Worm (Caenorhabditis elegans) whole organism, mixed stage, embryonic: Measurements from ENCODE around the gene prx-10.
A peak's percentile ranks its signal among the peaks of the same experiment; 100 is the strongest.

ENCODE experiments used
- bed-3 ChIP-seq: fragments of 200-800 bp; sonication (Bioruptor generic); optimal IDR thresholded peaks from 3 replicates; lab custom pipeline; 2018; ENCODE audit warnings: mild to moderate bottlenecking, missing genetic modification characterization, moderate library complexity, missing compliant biosample characterization
- ceh-39 ChIP-seq: fragments of 150-350 bp; optimal IDR thresholded peaks from 2 replicates; lab custom pipeline; 2014; ENCODE audit warnings: missing biosample characterization, missing genetic modification characterization
- ceh-43 ChIP-seq: fragments of 200-800 bp; sonication (Bioruptor generic); optimal IDR thresholded peaks from 2 replicates; lab custom pipeline; 2018; ENCODE audit warnings: mild to moderate bottlenecking, missing genetic modification characterization, moderate library complexity, missing compliant biosample characterization
- ceh-83 ChIP-seq: fragments of 200-800 bp; sonication (Bioruptor generic); optimal IDR thresholded peaks from 2 replicates; lab custom pipeline; 2018; ENCODE audit warnings: mild to moderate bottlenecking, missing genetic modification characterization, missing compliant biosample characterization
- ces-1 ChIP-seq: fragments of 150-350 bp; optimal IDR thresholded peaks from 2 replicates; lab custom pipeline; 2014; ENCODE audit warnings: missing biosample characterization, missing genetic modification reagents, missing genetic modification characterization
- drap-1 ChIP-seq: fragments of 200-800 bp; sonication (Bioruptor generic); optimal IDR thresholded peaks from 3 replicates; lab custom pipeline; 2018; ENCODE audit warnings: mild to moderate bottlenecking, missing genetic modification characterization, missing compliant biosample characterization
- elt-1 ChIP-seq: sonication (generic microtip); optimal IDR thresholded peaks from 2 replicates; lab custom pipeline; 2017; ENCODE audit warnings: missing genetic modification characterization, mild to moderate bottlenecking, missing compliant biosample characterization, antibody characterized with exemption, moderate library complexity, borderline replicate concordance; ENCODE audit not compliant: insufficient read depth
- elt-3 ChIP-seq: fragments of 150-350 bp; optimal IDR thresholded peaks from 2 replicates; lab custom pipeline; 2014; ENCODE audit warnings: missing biosample characterization, missing genetic modification characterization
- flh-1 ChIP-seq: fragments of 200-800 bp; sonication (Bioruptor generic); optimal IDR thresholded peaks from 2 replicates; lab custom pipeline; 2018; ENCODE audit warnings: mild to moderate bottlenecking, missing genetic modification characterization, moderate library complexity, missing compliant biosample characterization
- ham-2 ChIP-seq: fragments of 200-800 bp; sonication (Bioruptor generic); optimal IDR thresholded peaks from 2 replicates; lab custom pipeline; 2018; ENCODE audit warnings: mild to moderate bottlenecking, missing genetic modification characterization, missing compliant biosample characterization
- lin-13 ChIP-seq: fragments of 150-350 bp; optimal IDR thresholded peaks from 2 replicates; lab custom pipeline; 2014; ENCODE audit warnings: missing biosample characterization, missing genetic modification characterization
- lsy-2 ChIP-seq: fragments of 150-350 bp; optimal IDR thresholded peaks from 2 replicates; lab custom pipeline; 2014; ENCODE audit warnings: missing biosample characterization, missing genetic modification characterization
- mab-5 ChIP-seq: fragments of 150-350 bp; optimal IDR thresholded peaks from 2 replicates; lab custom pipeline; 2014; ENCODE audit warnings: missing biosample characterization, missing genetic modification characterization
- mep-1 ChIP-seq: fragments of 150-350 bp; optimal IDR thresholded peaks from 2 replicates; lab custom pipeline; 2017; ENCODE audit warnings: missing biosample characterization, missing genetic modification reagents, missing genetic modification characterization, inconsistent platforms
- mls-2 ChIP-seq: sonication (generic microtip); optimal IDR thresholded peaks from 2 replicates; lab custom pipeline; 2016; ENCODE audit warnings: mild to moderate bottlenecking, missing genetic modification characterization, moderate library complexity, missing compliant biosample characterization
- nhr-12 ChIP-seq: fragments of 150-350 bp; optimal IDR thresholded peaks from 2 replicates; lab custom pipeline; 2014; ENCODE audit warnings: missing biosample characterization, missing genetic modification characterization
- nhr-237 ChIP-seq: fragments of 150-350 bp; optimal IDR thresholded peaks from 2 replicates; lab custom pipeline; 2014; ENCODE audit warnings: missing biosample characterization, missing genetic modification characterization
- nhr-76 ChIP-seq: sonication (generic microtip); optimal IDR thresholded peaks from 2 replicates; lab custom pipeline; 2017; ENCODE audit warnings: missing biosample characterization, missing genetic modification characterization
- pha-4 ChIP-seq: fragments of 150-350 bp; optimal IDR thresholded peaks from 2 replicates; lab custom pipeline; 2018; ENCODE audit warnings: missing biosample characterization, missing genetic modification reagents, missing genetic modification characterization
- sem-2 ChIP-seq: fragments of 200-800 bp; sonication (Bioruptor generic); optimal IDR thresholded peaks from 2 replicates; lab custom pipeline; 2018; ENCODE audit warnings: mild to moderate bottlenecking, missing genetic modification characterization, missing compliant biosample characterization
- sptf-1 ChIP-seq: sonication (generic microtip); optimal IDR thresholded peaks from 2 replicates; lab custom pipeline; 2017; ENCODE audit warnings: mild to moderate bottlenecking, missing genetic modification characterization, moderate library complexity, missing compliant biosample characterization
- tbx-8 ChIP-seq: fragments of 200-800 bp; sonication (Bioruptor generic); optimal IDR thresholded peaks from 2 replicates; lab custom pipeline; 2018; ENCODE audit warnings: mild to moderate bottlenecking, missing genetic modification characterization, moderate library complexity, missing compliant biosample characterization
- unc-120 ChIP-seq: sonication (generic microtip); optimal IDR thresholded peaks from 2 replicates; lab custom pipeline; 2017; ENCODE audit warnings: missing genetic modification characterization, missing compliant biosample characterization; ENCODE audit not compliant: poor library complexity, severe bottlenecking
- unc-39 ChIP-seq: fragments of 150-350 bp; optimal IDR thresholded peaks from 2 replicates; lab custom pipeline; 2014; ENCODE audit warnings: missing biosample characterization, missing genetic modification characterization
- unc-62 ChIP-seq: fragments of 150-350 bp; optimal IDR thresholded peaks from 2 replicates; lab custom pipeline; 2014; ENCODE audit warnings: missing biosample characterization, missing genetic modification reagents, missing genetic modification characterization
- zip-8 ChIP-seq: fragments of 150-350 bp; optimal IDR thresholded peaks from 2 replicates; lab custom pipeline; 2014; ENCODE audit warnings: missing biosample characterization, missing genetic modification characterization

Gene prx-10

ce11 chrIII:5273396-5273857 lies 37.2 kb downstream of the prx-10 start, which contains the start of gene ztf-8:
Gene ztf-8, minus strand, starts transcription at chrIII:5273471.
- no peak for TF ChIP-seq pha-4
- TF ChIP-seq ces-1 (GFP tag; lab: Kevin White, UChicago) = peak; percentile 3

ce11 chrIII:5274250-5274649 lies 38.0 kb downstream of the prx-10 start:
- TF ChIP-seq bed-3 (GFP tag; lab: Kevin White, UChicago) = no peak

- TF ChIP-seq unc-120 (tag; lab: Kevin White, UChicago) = peak; percentile 56
- no peak for TF ChIP-seq tbx-8 (GFP tag; lab: Kevin White, UChicago)
- TF ChIP-seq mls-2 = peak; percentile 55
- peak; percentile 72 for TF ChIP-seq ces-1 (GFP tag; lab: Kevin White, UChicago)
- no peak for TF ChIP-seq ceh-43
- TF ChIP-seq nhr-237 (tag; lab: Kevin White, UChicago) = peak; percentile 24
- peak; percentile 64 for TF ChIP-seq mep-1 (tag; lab: Kevin White, UChicago)
- no peak for TF ChIP-seq unc-62
Observed at ce11 chrIII:5274715-5275355, 38.6 kb downstream of the prx-10 start, which contains the start of the genes daf-41 and toc-1. Gene daf-41, minus strand, starts transcription at chrIII:5274765. Gene toc-1, plus strand, starts transcription at chrIII:5275251.

- TF ChIP-seq unc-39 (tag; lab: Kevin White, UChicago) = no peak
- TF ChIP-seq elt-3 (tag; lab: Kevin White, UChicago) = no peak
- TF ChIP-seq bed-3 (GFP tag; lab: Kevin White, UChicago) = no peak
- no peak for TF ChIP-seq zip-8 (tag; lab: Kevin White, UChicago)
- TF ChIP-seq flh-1 (GFP tag; lab: Kevin White, UChicago) = no peak
- no peak for TF ChIP-seq nhr-76 (tag; lab: Kevin White, UChicago)
- no peak for TF ChIP-seq sptf-1 (tag; lab: Kevin White, UChicago)
- TF ChIP-seq elt-1 = no peak
- TF ChIP-seq lin-13 (tag; lab: Kevin White, UChicago) = no peak
- no peak for TF ChIP-seq ceh-39 (tag; lab: Kevin White, UChicago)
- TF ChIP-seq mep-1 (tag; lab: Kevin White, UChicago) = no peak
- TF ChIP-seq ceh-43 = no peak
- TF ChIP-seq ham-2 (GFP tag; lab: Kevin White, UChicago) = no peak
- TF ChIP-seq, all 35 proteins: peak for 0
Observed at ce11 chrIII:5277740-5278139, 41.5 kb downstream of the prx-10 start, which contains the start of gene clk-1. Gene clk-1, plus strand, starts transcription at chrIII:5277894.

- TF ChIP-seq drap-1 (GFP tag; lab: Kevin White, UChicago) = no peak
Observed at ce11 chrIII:5280228-5280627, 44.0 kb downstream of the prx-10 start.

ce11 chrIII:5285484-5285883 lies 49.3 kb downstream of the prx-10 start:
- TF ChIP-seq ceh-83 (GFP tag; lab: Kevin White, UChicago) (no peak), ceh-43 (no peak), drap-1 (GFP tag; lab: Kevin White, UChicago) (no peak), nhr-76 (tag; lab: Kevin White, UChicago) (no peak), mab-5 (tag; lab: Kevin White, UChicago) (no peak)

- no peak for TF ChIP-seq nhr-12
- no peak for TF ChIP-seq lsy-2 (tag; lab: Kevin White, UChicago)
- TF ChIP-seq unc-120 (tag; lab: Kevin White, UChicago) = no peak
- TF ChIP-seq sptf-1 (tag; lab: Kevin White, UChicago) = no peak
- TF ChIP-seq flh-1 (GFP tag; lab: Kevin White, UChicago) = no peak
- TF ChIP-seq sem-2 (GFP tag; lab: Kevin White, UChicago) = no peak
Observed at ce11 chrIII:5286205-5286604, 50.0 kb downstream of the prx-10 start, which contains the start of gene ZC395.11. Gene ZC395.11, minus strand, starts transcription at chrIII:5286305.
